Fruit fly (Drosophila melanogaster): ENCODE results near the gene rst.

Gene rst

DNA sequence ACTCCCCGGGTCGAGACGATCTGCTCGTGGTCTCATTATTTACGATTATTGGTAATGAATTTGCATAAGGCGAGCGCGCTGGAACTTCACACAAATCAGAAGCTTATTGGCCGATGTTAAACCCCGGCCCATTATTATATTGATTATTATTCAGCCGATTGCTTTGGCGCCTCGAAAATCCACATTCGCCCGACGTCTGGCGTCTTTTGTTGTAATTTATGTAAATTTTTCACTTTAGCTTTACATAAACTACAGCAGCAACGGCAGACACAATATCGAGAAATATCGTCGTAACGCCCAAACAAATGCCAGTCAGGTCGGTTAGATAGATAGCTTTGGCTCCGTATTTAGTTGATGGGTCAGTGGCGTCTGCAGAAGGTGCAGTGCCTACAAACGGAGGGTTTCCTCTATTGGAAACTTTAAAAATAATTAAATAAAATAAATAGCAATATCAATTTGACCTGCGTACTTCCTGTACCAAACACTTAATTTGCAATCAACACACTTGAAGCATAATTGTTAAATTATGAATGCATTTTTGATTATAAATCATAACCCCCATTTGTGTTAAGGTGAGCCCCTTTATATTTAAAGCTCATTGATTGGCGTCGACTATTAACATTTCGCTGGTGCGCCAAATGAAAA lies 45.8 kb upstream of the rst start (continued):
- TF ChIP-seq Chrac-16 (GFP tag; optimal IDR thresholded peaks at IDR 0.05) (peak; percentile 21), CG13775 (GFP tag; optimal IDR thresholded peaks at IDR 0.05) (no peak), CG8388 (GFP tag; optimal IDR thresholded peaks at IDR 0.05) (peak; percentile 18), nau (GFP tag; optimal IDR thresholded peaks at IDR 0.05) (peak; percentile 47), Fer1 (GFP tag; optimal IDR thresholded peaks at IDR 0.05) (peak; percentile 69), ranshi (GFP tag; IDR thresholded peaks at IDR 0.05) (peak; percentile 43; the same call in 1 of the 2 replicates), fd64A (GFP tag; optimal IDR thresholded peaks at IDR 0.05) (no peak), CG8281 (tag; optimal IDR thresholded peaks at IDR 0.05) (peak; percentile 15), yki (optimal IDR thresholded peaks at IDR 0.05) (no peak), CG6854 (GFP tag; optimal IDR thresholded peaks at IDR 0.05) (peak; percentile 25), az2 (GFP tag; optimal IDR thresholded peaks at IDR 0.05) (peak; percentile 30), Optix (GFP tag; IDR thresholded peaks at IDR 0.05) (0 out of 3 replicates have a peak, but pooled peaks have one; percentile 42), Sox100B (GFP tag; optimal IDR thresholded peaks at IDR 0.05) (peak; percentile 65), CG2889 (GFP tag; IDR thresholded peaks at IDR 0.05) (0 out of 3 replicates have a peak, but pooled peaks have one; percentile 26), amos (GFP tag; IDR thresholded peaks at IDR 0.05; ENCODE audit: partially characterized antibody) (no peak), row (GFP tag; IDR thresholded peaks at IDR 0.05) (peak; percentile 73), lilli (GFP tag; optimal IDR thresholded peaks at IDR 0.05) (peak; percentile 53), CG13894 (tag; optimal IDR thresholded peaks at IDR 0.05) (peak; percentile 87), CG42726 (GFP tag; IDR thresholded peaks at IDR 0.05; ENCODE audit: partially characterized antibody) (no peak), CG3407 (GFP tag; optimal IDR thresholded peaks at IDR 0.05) (peak; percentile 26), CG13287 (GFP tag; IDR thresholded peaks at IDR 0.05; ENCODE audit: partially characterized antibody) (no peak), Nf-YB (GFP tag; optimal IDR thresholded peaks at IDR 0.05) (peak; percentile 27), CG1603 (tag; optimal IDR thresholded peaks at IDR 0.05) (peak; percentile 4), sens (GFP tag) (peak; percentile 53), sna (GFP tag; IDR thresholded peaks at IDR 0.05; ENCODE audit: partially characterized antibody) (no peak), CG1233 (GFP tag; optimal IDR thresholded peaks at IDR 0.05) (peak; percentile 28), gsb-n (tag; optimal IDR thresholded peaks at IDR 0.05) (no peak), stc (GFP tag; IDR thresholded peaks at IDR 0.05) (peak; percentile 55), ci (GFP tag; IDR thresholded peaks at IDR 0.05) (peak; percentile 68), ems (GFP tag; optimal IDR thresholded peaks at IDR 0.05) (peak; percentile 30), ap (GFP tag; IDR thresholded peaks at IDR 0.05) (peak; percentile 23; the same call in 1 of the 2 replicates), ewg (GFP tag; optimal IDR thresholded peaks at IDR 0.05) (peak; percentile 8), ham (GFP tag; IDR thresholded peaks at IDR 0.05) (no peak), prd (optimal IDR thresholded peaks at IDR 0.05) (no peak), prd (GFP tag; IDR thresholded peaks at IDR 0.05) (peak; percentile 59; the same call in 2 of the 3 replicates), CG11456 (GFP tag; IDR thresholded peaks at IDR 0.05) (0 out of 3 replicates have a peak, but pooled peaks have one; percentile 46), CG8359 (GFP tag; optimal IDR thresholded peaks at IDR 0.05; ENCODE audit: borderline replicate concordance) (no peak), wor (GFP tag; IDR thresholded peaks at IDR 0.05) (no peak), Atf-2 (GFP tag; optimal IDR thresholded peaks at IDR 0.05) (no peak), pros (GFP tag; optimal IDR thresholded peaks at IDR 0.05) (no peak), CG12219 (GFP tag; optimal IDR thresholded peaks at IDR 0.05) (peak; percentile 34), tll (GFP tag; optimal IDR thresholded peaks at IDR 0.05) (no peak), vnd (GFP tag; IDR thresholded peaks at IDR 0.05; ENCODE audit: partially characterized antibody) (no peak), CG32772 (GFP tag; IDR thresholded peaks at IDR 0.05) (peak; percentile 18; the same call in 1 of the 2 replicates), sim (GFP tag; IDR thresholded peaks at IDR 0.05) (no peak), H15 (GFP tag; IDR thresholded peaks at IDR 0.05) (peak; percentile 38; the same call in 1 of the 3 replicates), chn (GFP tag; optimal IDR thresholded peaks at IDR 0.05) (no peak), D19B (GFP tag; optimal IDR thresholded peaks at IDR 0.05) (peak; percentile 34), CG10462 (GFP tag; optimal IDR thresholded peaks at IDR 0.05) (no peak)

Data from whole organism, embryonic.